Worm (Caenorhabditis elegans): ENCODE data around the gene F10E7.11.

ce11 chrII:7161512-7161911 lies 38.8 kb upstream of the F10E7.11 start, which contains the start of gene C27H5.12:
- TF ChIP-seq dao-5 (tag; optimal IDR thresholded peaks at IDR 0.05) = no peak
- TF ChIP-seq him-1 (tag; optimal IDR thresholded peaks at IDR 0.05) = no peak
- TF ChIP-seq W03F9.2 (tag; optimal IDR thresholded peaks at IDR 0.05) = no peak

All from whole organism, L4/young adult.